Fruit fly (Drosophila melanogaster) whole organism, embryonic: ENCODE measurements around the gene HipHop.

Source experiments
- Abd-B ChIP-seq: fragments of 200-800 bp; sonication (Bioruptor generic); optimal IDR thresholded peaks from 2 replicates; lab custom pipeline; 2018; ENCODE audit warnings: missing biosample characterization, mild to moderate bottlenecking, missing genetic modification characterization, moderate library complexity
- Ada2b ChIP-seq: fragments of 200-800 bp; sonication (Bioruptor generic); IDR thresholded peaks from 2 replicates; pipeline ENCODE4 v1.3.6; 2022; ENCODE audit warnings: missing biosample characterization, missing genetic modification characterization
- Asciz ChIP-seq: fragments of 200-800 bp; sonication (Bioruptor generic); optimal IDR thresholded peaks from 2 replicates; lab custom pipeline; 2017; ENCODE audit warnings: missing biosample characterization, mild to moderate bottlenecking, missing genetic modification characterization, missing genetic modification reagents
- CG10979 ChIP-seq: fragments of 200-800 bp; sonication (Bioruptor generic); optimal IDR thresholded peaks from 2 replicates; lab custom pipeline; 2018; ENCODE audit warnings: missing biosample characterization, mild to moderate bottlenecking, missing genetic modification characterization, moderate library complexity
- CG11093 ChIP-seq: fragments of 200-800 bp; sonication (Bioruptor generic); IDR thresholded peaks from 3 replicates; pipeline ENCODE4 v1.3.6; 2022; ENCODE audit warnings: missing biosample characterization, missing genetic modification characterization
- CG11504 ChIP-seq: fragments of 200-800 bp; sonication (Bioruptor generic); optimal IDR thresholded peaks from 3 replicates; lab custom pipeline; 2019; ENCODE audit warnings: missing biosample characterization, mild to moderate bottlenecking, missing genetic modification characterization, moderate library complexity
- CG12071 ChIP-seq: fragments of 200-800 bp; sonication (Bioruptor generic); optimal IDR thresholded peaks from 3 replicates; lab custom pipeline; 2018; ENCODE audit warnings: missing biosample characterization, mild to moderate bottlenecking, missing genetic modification characterization
- CG13287 ChIP-seq: fragments of 200-800 bp; sonication (Bioruptor generic); IDR thresholded peaks from 2 replicates; pipeline ENCODE4 v1.3.6; 2022; ENCODE audit warnings: missing biosample characterization, missing genetic modification characterization; ENCODE audit not compliant: partially characterized antibody
- CG15269 ChIP-seq: fragments of 200-800 bp; sonication (Bioruptor generic); optimal IDR thresholded peaks from 2 replicates; lab custom pipeline; 2018; ENCODE audit warnings: missing biosample characterization, mild to moderate bottlenecking, missing genetic modification characterization, moderate library complexity
- CG17328 ChIP-seq: fragments of 200-800 bp; sonication (Bioruptor generic); IDR thresholded peaks from 2 replicates; pipeline ENCODE4 v1.3.6; 2022; ENCODE audit warnings: missing biosample characterization, missing genetic modification characterization
- CG17359 ChIP-seq: fragments of 200-800 bp; sonication (Bioruptor generic); optimal IDR thresholded peaks from 3 replicates; lab custom pipeline; 2018; ENCODE audit warnings: missing biosample characterization, mild to moderate bottlenecking, missing genetic modification characterization, moderate library complexity
- CG18599 ChIP-seq: fragments of 200-800 bp; sonication (Bioruptor generic); optimal IDR thresholded peaks from 3 replicates; lab custom pipeline; 2017; ENCODE audit warnings: missing biosample characterization, missing genetic modification characterization, mild to moderate bottlenecking, moderate library complexity, missing genetic modification reagents
- CG2678 ChIP-seq: fragments of 200-800 bp; sonication (Bioruptor generic); optimal IDR thresholded peaks from 3 replicates; lab custom pipeline; 2019; ENCODE audit warnings: missing biosample characterization, mild to moderate bottlenecking, missing genetic modification characterization, moderate library complexity
- CG30403 ChIP-seq: fragments of 200-800 bp; sonication (Bioruptor generic); optimal IDR thresholded peaks from 3 replicates; lab custom pipeline; 2016; ENCODE audit warnings: missing biosample characterization, missing genetic modification characterization
- CG4820 ChIP-seq: fragments of 200-800 bp; sonication (Bioruptor generic); optimal IDR thresholded peaks from 3 replicates; lab custom pipeline; 2016; ENCODE audit warnings: missing biosample characterization, missing genetic modification characterization
- CG7271 ChIP-seq: fragments of 200-800 bp; sonication (Bioruptor generic); optimal IDR thresholded peaks from 2 replicates; lab custom pipeline; 2018; ENCODE audit warnings: missing biosample characterization, mild to moderate bottlenecking, missing genetic modification characterization, moderate library complexity
- CG8765 ChIP-seq: fragments of 200-800 bp; sonication (Bioruptor generic); IDR thresholded peaks from 2 replicates; pipeline ENCODE4 v1.3.6; 2022; ENCODE audit warnings: missing biosample characterization, missing genetic modification characterization
- D ChIP-seq, 2 experiments: fragments of 200-800 bp in 1 of 2; fragments of >200 bp in 1 of 2; sonication (Bioruptor generic) in 1 of 2; optimal IDR thresholded peaks; 2 replicates in 1 of 2; 3 replicates in 1 of 2; lab custom pipeline; 2017; ENCODE audit warnings: mild to moderate bottlenecking in 1 of 2, missing biosample characterization in 1 of 2, missing genetic modification characterization in 1 of 2, missing genetic modification reagents in 1 of 2
- D19A ChIP-seq: fragments of 200-800 bp; optimal IDR thresholded peaks from 3 replicates; lab custom pipeline; 2019; ENCODE audit warnings: missing biosample characterization, mild to moderate bottlenecking, missing genetic modification characterization, moderate library complexity
- Dref ChIP-seq: fragments of 200-800 bp; sonication (Bioruptor generic); IDR thresholded peaks from 2 replicates; pipeline ENCODE4 v1.3.6; 2022; ENCODE audit warnings: missing biosample characterization, missing genetic modification characterization
- HLH54F ChIP-seq: fragments of 200-800 bp; sonication (Bioruptor generic); optimal IDR thresholded peaks from 3 replicates; lab custom pipeline; 2016; ENCODE audit warnings: missing biosample characterization, missing genetic modification characterization
- Hr51 ChIP-seq, 2 experiments: fragments of 200-800 bp; sonication (Bioruptor generic); optimal IDR thresholded peaks; 2 replicates in 1 of 2; 3 replicates in 1 of 2; lab custom pipeline; 2016 to 2018; ENCODE audit warnings: missing biosample characterization in 2 of 2, missing genetic modification characterization in 2 of 2, mild to moderate bottlenecking in 1 of 2, moderate library complexity in 1 of 2
- Nf-YB ChIP-seq: fragments of 200-800 bp; sonication (Bioruptor generic); optimal IDR thresholded peaks from 3 replicates; lab custom pipeline; 2019; ENCODE audit warnings: missing biosample characterization, mild to moderate bottlenecking, missing genetic modification characterization, moderate library complexity
- Oli ChIP-seq: fragments of 200-800 bp; sonication (Bioruptor generic); optimal IDR thresholded peaks from 2 replicates; lab custom pipeline; 2018; ENCODE audit warnings: missing biosample characterization, mild to moderate bottlenecking, missing genetic modification characterization, moderate library complexity
- Poxn ChIP-seq: fragments of 200-800 bp; sonication (Bioruptor generic); IDR thresholded peaks from 2 replicates; pipeline ENCODE4 v1.3.6; 2022; ENCODE audit warnings: missing biosample characterization, missing genetic modification characterization
- Ptx1 ChIP-seq: fragments of 200-800 bp; sonication (Bioruptor generic); IDR thresholded peaks from 2 replicates; pipeline ENCODE4 v1.3.6; 2022; ENCODE audit warnings: missing biosample characterization, missing genetic modification characterization
- Rx ChIP-seq: fragments of 200-800 bp; sonication (Bioruptor generic); IDR thresholded peaks from 2 replicates; pipeline ENCODE4 v1.3.6; 2022; ENCODE audit warnings: missing biosample characterization, missing genetic modification characterization
- Sox102F ChIP-seq: fragments of 200-800 bp; sonication (Bioruptor generic); optimal IDR thresholded peaks from 2 replicates; lab custom pipeline; 2018; ENCODE audit warnings: missing biosample characterization, mild to moderate bottlenecking, missing genetic modification characterization, moderate library complexity
- Sry-β ChIP-seq: fragments of 200-800 bp; sonication (Bioruptor generic); optimal IDR thresholded peaks from 2 replicates; lab custom pipeline; 2018; ENCODE audit warnings: missing biosample characterization, mild to moderate bottlenecking, missing genetic modification characterization, moderate library complexity
- ase ChIP-seq: fragments of 200-800 bp; sonication (Bioruptor generic); IDR thresholded peaks from 3 replicates; pipeline ENCODE4 v1.3.6; 2022; ENCODE audit warnings: missing biosample characterization, missing genetic modification characterization
- chif ChIP-seq, 2 experiments: fragments of 200-800 bp; sonication (Bioruptor generic); optimal IDR thresholded peaks; 3 replicates each; lab custom pipeline; 2016; ENCODE audit warnings: missing biosample characterization in 2 of 2, missing genetic modification characterization in 2 of 2
- chinmo ChIP-seq: fragments of 200-800 bp; sonication (Bioruptor generic); IDR thresholded peaks from 4 replicates; pipeline ENCODE4 v1.3.6; 2022; ENCODE audit warnings: missing biosample characterization, missing genetic modification characterization; ENCODE audit not compliant: partially characterized antibody
- dan ChIP-seq: fragments of 200-800 bp; sonication (Bioruptor generic); IDR thresholded peaks from 2 replicates; pipeline ENCODE4 v1.3.6; 2022; ENCODE audit warnings: missing biosample characterization, missing genetic modification characterization
- dmrt99B ChIP-seq: fragments of 200-800 bp; sonication (Bioruptor generic); optimal IDR thresholded peaks from 2 replicates; lab custom pipeline; 2018; ENCODE audit warnings: missing biosample characterization, mild to moderate bottlenecking, missing genetic modification characterization, moderate library complexity
- eve ChIP-seq, 2 experiments: fragments of >200 bp; optimal IDR thresholded peaks; 2 replicates each; lab custom pipeline; 2017; ENCODE audit warnings: missing biosample characterization in 2 of 2, missing genetic modification characterization in 2 of 2
- ftz-f1 ChIP-seq: fragments of 200-800 bp; sonication (Bioruptor generic); optimal IDR thresholded peaks from 2 replicates; lab custom pipeline; 2016; ENCODE audit warnings: missing biosample characterization, missing genetic modification characterization
- gem ChIP-seq: fragments of 200-800 bp; sonication (Bioruptor generic); optimal IDR thresholded peaks from 2 replicates; lab custom pipeline; 2019; ENCODE audit warnings: missing biosample characterization, mild to moderate bottlenecking, missing genetic modification characterization, moderate library complexity
- hkb ChIP-seq, 2 experiments: fragments of 200-800 bp in 1 of 2; fragments of >200 bp in 1 of 2; sonication (Bioruptor generic) in 1 of 2; IDR thresholded peaks in 1 of 2; optimal IDR thresholded peaks in 1 of 2; 2 replicates each; pipeline versions ENCODE4 v1.3.6 to Lab custom; 2017 to 2022; ENCODE audit warnings: missing biosample characterization in 1 of 2, missing genetic modification characterization in 1 of 2
- ranshi ChIP-seq: fragments of 200-800 bp; sonication (Bioruptor generic); IDR thresholded peaks from 2 replicates; pipeline ENCODE4 v1.3.6; 2022; ENCODE audit warnings: missing biosample characterization, missing genetic modification characterization
- schlank ChIP-seq: fragments of 200-800 bp; sonication (Bioruptor generic); optimal IDR thresholded peaks from 2 replicates; lab custom pipeline; 2018; ENCODE audit warnings: missing biosample characterization, mild to moderate bottlenecking, missing genetic modification characterization
- sens ChIP-seq: fragments of 200-800 bp; sonication (Bioruptor generic); peaks from one replicate; lab custom pipeline; 2016; ENCODE audit warnings: missing biosample characterization, missing genetic modification characterization
- slbo ChIP-seq: fragments of 200-800 bp; sonication (Bioruptor generic); IDR thresholded peaks from 2 replicates; pipeline ENCODE4 v1.3.6; 2022; ENCODE audit warnings: missing biosample characterization, missing genetic modification characterization
- so ChIP-seq: fragments of 200-800 bp; sonication (Bioruptor generic); IDR thresholded peaks from 3 replicates; pipeline ENCODE4 v1.3.6; 2022; ENCODE audit warnings: missing biosample characterization, missing genetic modification characterization
- stc ChIP-seq: fragments of 200-800 bp; sonication (Bioruptor generic); IDR thresholded peaks from 2 replicates; pipeline ENCODE4 v1.3.6; 2022; ENCODE audit warnings: missing biosample characterization, missing genetic modification characterization
- tio ChIP-seq: fragments of 200-800 bp; sonication (Bioruptor generic); optimal IDR thresholded peaks from 2 replicates; lab custom pipeline; 2017; ENCODE audit warnings: missing biosample characterization, missing genetic modification characterization, inconsistent platforms
- vvl ChIP-seq: fragments of 200-800 bp; sonication (Bioruptor generic); IDR thresholded peaks from 2 replicates; pipeline ENCODE4 v1.3.6; 2022; ENCODE audit warnings: missing biosample characterization, missing genetic modification characterization

HipHop gene

DNA sequence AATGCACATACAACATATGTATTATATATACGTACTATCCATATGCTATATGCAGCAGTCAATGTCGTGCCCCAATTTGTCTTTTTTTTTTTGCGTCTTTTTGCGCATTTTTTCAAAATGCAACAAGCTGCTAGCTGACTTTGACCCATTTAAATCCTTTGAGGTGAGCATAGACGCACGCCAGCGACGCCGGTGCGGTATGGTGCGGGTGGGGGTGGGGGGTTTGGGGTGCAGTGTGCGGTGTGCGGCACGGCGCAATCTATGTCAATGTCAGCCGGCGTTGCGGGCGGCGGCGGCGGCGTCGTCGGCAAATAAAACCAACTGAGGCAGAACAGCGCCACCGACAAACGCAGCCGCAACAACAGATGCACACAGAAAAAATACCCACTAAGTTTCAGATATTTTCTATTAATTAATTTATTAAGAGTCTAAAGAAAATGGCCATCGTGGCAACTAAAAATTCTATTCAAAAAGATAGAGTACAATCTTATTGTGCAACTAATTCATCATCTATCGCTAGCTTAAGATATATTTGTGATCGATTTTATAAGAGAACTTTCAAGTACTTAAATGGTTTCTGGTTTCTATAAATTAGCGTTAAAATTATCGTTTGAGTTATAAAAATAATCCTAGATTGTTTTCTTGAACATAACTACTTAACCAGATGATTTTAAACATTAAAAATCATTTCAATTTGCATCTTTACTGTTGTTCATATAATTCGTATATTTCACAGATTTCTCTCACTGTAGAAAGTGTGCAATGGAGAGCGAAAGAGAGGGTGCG, 25.7 kb upstream of the HipHop start (continued):
- TF ChIP-seq vvl = peak; percentile 21; the same call in 1 of the 2 replicates
- no peak for TF ChIP-seq Rx (GFP tag; lab: Robert Waterston, UW)
- 0 out of 3 replicates have a peak, but pooled peaks have one; percentile 17 for TF ChIP-seq CG11093 (GFP tag; lab: Robert Waterston, UW)
- TF ChIP-seq schlank = no peak
- peak; percentile 52 for TF ChIP-seq Asciz
- TF ChIP-seq so = 0 out of 3 replicates have a peak, but pooled peaks have one; percentile 9
- no peak for TF ChIP-seq CG13287 (GFP tag; lab: Robert Waterston, UW)
- TF ChIP-seq Ada2b (GFP tag; lab: Robert Waterston, UW) = no peak
- peak in 1 of 2 experiments; percentile 12 for TF ChIP-seq chif (GFP tag; optimal IDR thresholded peaks at IDR 0.05; lab: Kevin White, UChicago)
- TF ChIP-seq D (optimal IDR thresholded peaks at IDR 0.05; lab: Kevin White, UChicago) = no peak
- peak; percentile 14 for TF ChIP-seq D (GFP tag; optimal IDR thresholded peaks at IDR 0.05; lab: Kevin White, UChicago)
- TF ChIP-seq CG10979 (tag; lab: Kevin White, UChicago) = peak; percentile 53
- TF ChIP-seq CG15269 (tag; lab: Kevin White, UChicago) = peak; percentile 34

DNA sequence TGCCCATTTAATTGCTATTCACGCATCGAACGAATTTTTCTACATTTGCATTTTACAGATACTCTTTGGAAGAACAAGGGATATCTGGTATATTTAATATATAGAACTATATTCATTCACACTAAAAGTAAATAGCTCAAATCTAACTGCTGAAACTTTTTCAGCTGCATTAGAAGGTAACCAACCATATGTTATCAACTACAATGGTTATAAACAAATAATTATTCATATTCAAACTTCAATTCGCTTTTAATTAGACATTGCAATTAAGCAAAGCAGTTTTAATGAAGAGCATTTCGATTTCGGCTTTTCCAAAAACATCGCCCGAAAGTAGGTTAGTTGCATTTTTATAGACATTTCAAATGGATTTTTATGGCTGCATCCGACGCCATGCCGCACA, 24.6 kb upstream of the HipHop start:
- TF ChIP-seq gem (tag; lab: Kevin White, UChicago) (peak; percentile 21), Ptx1 (GFP tag; lab: Robert Waterston, UW) (peak; percentile 41; the same call in 1 of the 2 replicates), D19A (tag; lab: Kevin White, UChicago) (peak; percentile 88), CG17359 (tag; lab: Kevin White, UChicago) (peak; percentile 2), stc (0 out of 2 replicates have a peak, but pooled peaks have one; percentile 16), Hr51 (GFP tag; optimal IDR thresholded peaks at IDR 0.05; lab: Kevin White, UChicago) (peak in 1 of 2 experiments; percentile 50), sens (peak; percentile 45), tio (GFP tag; lab: Kevin White, UChicago) (no peak), CG30403 (GFP tag; lab: Kevin White, UChicago) (no peak), dmrt99B (tag; lab: Kevin White, UChicago) (peak; percentile 55), chinmo (GFP tag; lab: Robert Waterston, UW) (no peak), Sox102F (GFP tag; lab: Kevin White, UChicago) (peak; percentile 27), ranshi (no peak), CG11504 (tag; lab: Kevin White, UChicago) (peak; percentile 58), CG2678 (peak; percentile 12), Abd-B (peak; percentile 25), Oli (tag; lab: Kevin White, UChicago) (peak; percentile 17), slbo (GFP tag; lab: Robert Waterston, UW) (no peak)

DNA sequence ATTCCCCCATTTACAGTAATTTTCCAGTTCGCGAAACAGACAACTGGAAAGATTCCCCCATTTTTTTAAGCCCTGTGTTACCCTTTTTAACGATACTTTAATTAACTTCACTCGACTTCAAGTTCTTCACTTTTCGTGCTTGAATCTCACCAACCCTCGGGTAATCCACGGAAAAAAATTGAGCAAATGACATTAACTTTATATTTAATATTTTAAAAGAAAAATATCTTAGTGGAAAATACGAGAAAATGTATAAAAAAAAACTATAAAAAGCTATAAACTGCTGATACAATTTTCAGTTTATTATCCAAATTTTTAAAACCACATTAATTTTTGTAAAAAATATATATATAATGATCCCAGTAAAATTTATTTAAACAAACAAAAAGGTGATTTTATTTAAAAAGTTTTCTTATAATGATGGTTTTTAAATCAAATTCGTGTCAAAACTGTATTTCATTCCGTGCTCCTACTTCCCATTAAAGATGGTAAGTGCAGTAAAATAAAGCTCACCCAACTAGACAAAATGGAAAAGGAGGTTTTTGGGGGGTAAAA, 21.4 kb upstream of the HipHop start:
- TF ChIP-seq Sry-β = no peak
- TF ChIP-seq CG17328 (GFP tag; lab: Robert Waterston, UW) = no peak
- TF ChIP-seq CG7271 = no peak
- TF ChIP-seq HLH54F (GFP tag; lab: Kevin White, UChicago) = no peak
- TF ChIP-seq CG4820 (GFP tag; lab: Kevin White, UChicago) = no peak
- TF ChIP-seq hkb (optimal IDR thresholded peaks at IDR 0.05; lab: Kevin White, UChicago) = no peak
- TF ChIP-seq hkb (GFP tag; IDR thresholded peaks at IDR 0.05; lab: Robert Waterston, UW) = no peak
- TF ChIP-seq CG12071 (GFP tag; lab: Kevin White, UChicago) = no peak
- no peak for TF ChIP-seq Oli (tag; lab: Kevin White, UChicago)
- TF ChIP-seq ftz-f1 (GFP tag; lab: Kevin White, UChicago) = no peak
- TF ChIP-seq eve (GFP tag; optimal IDR thresholded peaks at IDR 0.05; lab: Kevin White, UChicago) = no peak
- TF ChIP-seq Dref (GFP tag; lab: Robert Waterston, UW) = no peak
- TF ChIP-seq Poxn = no peak
- TF ChIP-seq CG8765 (GFP tag; lab: Robert Waterston, UW) = no peak
- no peak for TF ChIP-seq CG18599 (GFP tag; lab: Kevin White, UChicago)
- no peak for TF ChIP-seq dan (GFP tag; lab: Robert Waterston, UW)
- TF ChIP-seq Nf-YB (GFP tag; lab: Kevin White, UChicago) = no peak
- TF ChIP-seq ase (GFP tag; lab: Robert Waterston, UW) = no peak
